Fruit fly (Drosophila melanogaster): ENCODE data around the gene CG6793.

CG6793 gene

DNA sequence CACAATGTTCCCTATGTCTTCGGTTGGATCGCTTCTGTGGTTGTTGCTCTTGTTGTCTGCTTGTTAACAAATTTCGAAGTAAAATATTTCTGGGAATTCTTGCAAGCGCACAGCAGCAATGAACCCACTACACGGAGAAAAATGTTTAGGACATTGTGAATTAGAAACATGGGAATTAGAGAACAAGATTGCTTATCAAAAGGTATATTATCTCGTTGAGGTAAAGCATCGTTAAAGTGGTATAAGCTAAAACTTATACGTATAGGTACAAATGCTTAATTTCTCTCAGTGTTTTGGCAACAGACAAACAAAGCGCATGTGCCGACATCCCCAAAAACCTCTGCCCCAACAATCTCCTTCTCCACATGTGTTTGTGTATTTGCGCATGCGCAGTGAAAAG is 11.5 kb downstream of the CG6793 start (continued):
- TF ChIP-seq NfI (GFP tag; optimal IDR thresholded peaks at IDR 0.05) (no peak), vvl (GFP tag; IDR thresholded peaks at IDR 0.05) (peak; percentile 31), repo (GFP tag; optimal IDR thresholded peaks at IDR 0.05) (peak; percentile 2), fru (optimal IDR thresholded peaks at IDR 0.05) (no peak), MESR4 (GFP tag; optimal IDR thresholded peaks at IDR 0.05) (no peak), CG5245 (GFP tag; optimal IDR thresholded peaks at IDR 0.05) (no peak), CG13775 (GFP tag; optimal IDR thresholded peaks at IDR 0.05) (peak; percentile 14), slou (GFP tag; optimal IDR thresholded peaks at IDR 0.05) (no peak), Camta (GFP tag; optimal IDR thresholded peaks at IDR 0.05) (no peak), Rfx (GFP tag; IDR thresholded peaks at IDR 0.05) (no peak), H2.0 (GFP tag; IDR thresholded peaks at IDR 0.05) (no peak), chif (GFP tag; optimal IDR thresholded peaks at IDR 0.05) (peak; percentile 32 to 48), gfzf (GFP tag; optimal IDR thresholded peaks at IDR 0.05) (no peak), ewg (GFP tag; optimal IDR thresholded peaks at IDR 0.05) (peak; percentile 17), B-H2 (GFP tag; optimal IDR thresholded peaks at IDR 0.05) (no peak), corto (GFP tag; optimal IDR thresholded peaks at IDR 0.05) (peak; percentile 91), CG10209 (GFP tag; optimal IDR thresholded peaks at IDR 0.05) (no peak), Oaz (GFP tag; IDR thresholded peaks at IDR 0.05) (no peak), CG11085 (GFP tag; IDR thresholded peaks at IDR 0.05) (no peak), Xbp1 (GFP tag; optimal IDR thresholded peaks at IDR 0.05) (peak; percentile 9), klu (GFP tag; IDR thresholded peaks at IDR 0.05) (no peak), CG6683 (GFP tag; optimal IDR thresholded peaks at IDR 0.05) (no peak), lov (optimal IDR thresholded peaks at IDR 0.05) (no peak), lov (GFP tag; IDR thresholded peaks at IDR 0.05) (0 out of 3 replicates have a peak, but pooled peaks have one; percentile 17), CG2116 (GFP tag; optimal IDR thresholded peaks at IDR 0.05) (no peak), CG10321 (GFP tag; IDR thresholded peaks at IDR 0.05) (no peak), CG6854 (GFP tag; optimal IDR thresholded peaks at IDR 0.05) (no peak)

DNA sequence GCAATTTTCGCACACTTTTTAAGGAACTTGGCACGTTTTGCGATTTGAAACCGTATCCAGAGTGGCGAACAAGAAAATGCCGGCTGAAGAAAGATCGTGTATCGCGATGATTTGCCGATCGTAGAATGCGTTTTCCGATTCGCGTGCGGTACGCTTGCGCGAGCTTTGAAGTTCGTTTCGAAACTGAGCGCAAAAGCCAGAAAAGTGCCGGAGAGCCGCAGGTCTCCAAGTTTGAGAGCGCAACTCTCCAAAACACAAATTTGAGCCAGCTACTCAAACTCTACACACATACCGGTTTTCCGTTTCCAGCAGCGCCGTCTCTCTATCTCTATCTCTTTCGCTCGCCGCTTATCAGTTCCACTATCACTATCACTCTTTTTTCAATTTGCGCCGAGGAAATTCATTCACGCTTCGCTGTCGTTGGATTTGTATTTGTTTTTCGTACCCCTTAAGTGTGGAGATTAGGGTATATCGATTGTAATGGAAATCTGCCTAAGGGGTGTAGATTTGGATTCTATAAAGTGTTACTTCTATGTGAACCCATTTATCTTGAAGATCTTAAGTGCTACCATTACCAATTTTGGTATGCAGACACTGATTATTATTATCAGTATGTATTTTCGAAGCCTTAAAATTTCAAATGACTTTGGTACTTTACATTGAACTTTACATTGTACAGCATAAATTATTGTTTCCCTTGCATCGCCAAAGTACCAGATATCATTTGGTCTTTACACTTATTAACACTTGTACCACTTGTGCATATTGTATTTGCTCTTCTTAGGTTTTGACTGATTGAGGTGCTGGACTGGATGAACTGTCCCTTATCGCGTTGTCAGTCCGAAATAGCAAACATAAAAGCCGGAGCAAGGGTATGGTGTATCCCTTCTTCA is 14.3 kb downstream of the CG6793 start:
- TF ChIP-seq CG11093 (GFP tag; IDR thresholded peaks at IDR 0.05) = no peak; the same call in 2 of the 3 replicates
- no peak for TF ChIP-seq Optix (GFP tag; IDR thresholded peaks at IDR 0.05)
- TF ChIP-seq CG9797 (GFP tag; optimal IDR thresholded peaks at IDR 0.05) = no peak
- TF ChIP-seq CG6683 (GFP tag; optimal IDR thresholded peaks at IDR 0.05) = peak; percentile 17
- TF ChIP-seq Aef1 (GFP tag; IDR thresholded peaks at IDR 0.05) = peak; percentile 57; the same call in 2 of the 3 replicates
- peak; percentile 63 for TF ChIP-seq gcm (GFP tag; optimal IDR thresholded peaks at IDR 0.05)
- TF ChIP-seq ap (GFP tag; IDR thresholded peaks at IDR 0.05) = no peak
- TF ChIP-seq Asciz (GFP tag; optimal IDR thresholded peaks at IDR 0.05) = peak; percentile 69
- TF ChIP-seq CG7786 (GFP tag; optimal IDR thresholded peaks at IDR 0.05) = peak; percentile 59
- TF ChIP-seq CG3065 (GFP tag; optimal IDR thresholded peaks at IDR 0.05) = peak; percentile 5
- TF ChIP-seq CG33557 (GFP tag; optimal IDR thresholded peaks at IDR 0.05) = no peak
- peak; percentile 46 for TF ChIP-seq kay (GFP tag; optimal IDR thresholded peaks at IDR 0.05)
- peak; percentile 32 for TF ChIP-seq CG7987 (GFP tag; optimal IDR thresholded peaks at IDR 0.05)
- TF ChIP-seq ATbp (GFP tag; optimal IDR thresholded peaks at IDR 0.05) = peak; percentile 78
- TF ChIP-seq Ets65A (GFP tag) = peak; percentile 97
- TF ChIP-seq Myb (GFP tag; optimal IDR thresholded peaks at IDR 0.05) = peak; percentile 49
- TF ChIP-seq Trl (optimal IDR thresholded peaks at IDR 0.05) = peak; percentile 76 to 81
- TF ChIP-seq Trl (GFP tag; optimal IDR thresholded peaks at IDR 0.05) = peak; percentile 80
- TF ChIP-seq CG8290 (GFP tag; optimal IDR thresholded peaks at IDR 0.05) = no peak
- no peak for TF ChIP-seq CG8290 (tag; optimal IDR thresholded peaks at IDR 0.05)
- no peak for TF ChIP-seq cg (GFP tag; optimal IDR thresholded peaks at IDR 0.05)
- no peak for TF ChIP-seq nerfin-1 (tag; optimal IDR thresholded peaks at IDR 0.05)
- TF ChIP-seq Hr39 (optimal IDR thresholded peaks at IDR 0.05) = no peak
- peak; percentile 75 for TF ChIP-seq Deaf1 (tag; optimal IDR thresholded peaks at IDR 0.05)
- peak; percentile 71 for TF ChIP-seq CG4424 (GFP tag; optimal IDR thresholded peaks at IDR 0.05)
- peak; percentile 64 for TF ChIP-seq Camta (GFP tag; optimal IDR thresholded peaks at IDR 0.05)
- peak; percentile 29 for TF ChIP-seq mirr (GFP tag; optimal IDR thresholded peaks at IDR 0.05)
